Worm (Caenorhabditis elegans) whole organism, late embryonic: Measurements from ENCODE around the gene H12I13.1.

ENCODE experiments used
- Y22D7AL.16 ChIP-seq: sonication (generic microtip); optimal IDR thresholded peaks from 2 replicates; lab custom pipeline; 2016; ENCODE audit warnings: missing genetic modification characterization, missing compliant biosample characterization
- ceh-14 ChIP-seq: sonication (generic microtip); optimal IDR thresholded peaks from 2 replicates; lab custom pipeline; 2016; ENCODE audit warnings: missing genotype, missing genetic modification characterization, missing compliant biosample characterization
- fax-1 ChIP-seq: sonication (generic microtip); optimal IDR thresholded peaks from 2 replicates; lab custom pipeline; 2016; ENCODE audit warnings: missing genotype, missing genetic modification characterization, missing compliant biosample characterization
- nfya-1 ChIP-seq: sonication (generic microtip); optimal IDR thresholded peaks from 2 replicates; lab custom pipeline; 2017; ENCODE audit warnings: missing genetic modification characterization, mild to moderate bottlenecking, missing compliant biosample characterization, antibody characterized with exemption, moderate library complexity
- pat-9 ChIP-seq: fragments of 200-800 bp; sonication (Bioruptor generic); optimal IDR thresholded peaks from 2 replicates; lab custom pipeline; 2018; ENCODE audit warnings: mild to moderate bottlenecking, missing genetic modification characterization, moderate library complexity, missing compliant biosample characterization
- pha-4 ChIP-seq: fragments of 150-350 bp; optimal IDR thresholded peaks from 2 replicates; lab custom pipeline; 2018; ENCODE audit warnings: missing biosample characterization, missing genetic modification reagents, missing genetic modification characterization
- syd-9 ChIP-seq: sonication (generic microtip); optimal IDR thresholded peaks from 2 replicates; lab custom pipeline; 2016; ENCODE audit warnings: mild to moderate bottlenecking, missing genetic modification characterization, moderate library complexity, missing compliant biosample characterization

DNA sequence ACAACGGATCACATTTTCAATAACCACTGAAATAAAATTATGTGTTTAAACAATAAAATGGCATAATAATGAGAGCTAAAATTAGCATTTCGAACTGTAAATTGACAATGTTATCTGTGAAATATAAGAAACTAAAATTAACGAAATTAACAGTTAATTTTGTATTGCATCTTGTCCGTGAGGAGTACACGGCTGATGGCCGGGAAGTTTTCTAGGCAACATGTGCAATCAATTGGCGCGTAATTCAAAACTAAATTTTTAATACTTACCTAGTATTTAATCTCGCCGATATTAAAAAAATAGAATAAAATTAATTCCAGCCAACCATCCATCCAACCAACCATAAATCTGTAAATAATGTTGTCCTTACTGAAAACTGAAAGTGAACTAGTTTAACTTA is 5.5 kb downstream of the H12I13.1 start:
- TF ChIP-seq fax-1 (tag; lab: Kevin White, UChicago) = peak; percentile 63
- no peak for TF ChIP-seq Y22D7AL.16 (tag; lab: Kevin White, UChicago)
- no peak for TF ChIP-seq nfya-1 (tag; lab: Kevin White, UChicago)
- no peak for TF ChIP-seq pha-4
- peak; percentile 60 for TF ChIP-seq ceh-14
- TF ChIP-seq pat-9 (tag; lab: Kevin White, UChicago) = no peak
- TF ChIP-seq syd-9 (tag; lab: Kevin White, UChicago) = no peak
